Worm (Caenorhabditis elegans) whole organism, L2 larva: Measurements from ENCODE around the gene srz-74.

ENCODE experiments used
- C34F6.9 ChIP-seq: fragments of 150-350 bp; optimal IDR thresholded peaks from 2 replicates; lab custom pipeline; 2014; ENCODE audit warnings: missing biosample characterization, missing genetic modification characterization
- ama-1 ChIP-seq: fragments of 150-350 bp; optimal IDR thresholded peaks from 2 replicates; lab custom pipeline; 2018; ENCODE audit warnings: inconsistent platforms
- egl-27 ChIP-seq: sonication (generic microtip); optimal IDR thresholded peaks from 3 replicates; lab custom pipeline; 2017; ENCODE audit warnings: missing biosample characterization, missing genetic modification reagents, missing genetic modification characterization

DNA sequence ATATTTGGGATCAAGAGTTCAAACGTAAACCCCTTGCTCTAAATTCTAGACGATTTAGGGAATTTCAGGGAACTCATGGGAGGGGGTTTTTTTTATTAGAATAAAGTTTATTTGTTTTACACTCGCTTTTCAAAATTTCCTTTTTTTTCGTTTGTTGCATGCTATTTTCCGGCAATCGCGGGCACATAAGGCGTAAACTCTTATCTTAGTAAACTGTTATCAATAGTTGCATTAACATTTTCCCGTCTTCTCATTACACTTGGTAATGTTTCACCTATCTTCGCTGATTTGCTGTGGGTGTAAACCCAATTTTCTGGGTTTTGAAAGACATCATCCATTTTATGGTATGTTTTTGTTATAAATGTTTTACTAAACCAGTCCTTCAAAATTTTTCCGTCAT lies 35.4 kb upstream of the srz-74 start:
- TF ChIP-seq egl-27 (tag; lab: Kevin White, UChicago) (no peak), C34F6.9 (tag; lab: Kevin White, UChicago) (no peak), ama-1 (lab: Kevin White, UChicago) (no peak)
